Worm (Caenorhabditis elegans) whole organism, L3 larva: ENCODE data around the gene arrd-18.

Source experiments
- ZK546.5 ChIP-seq: sonication (generic microtip); optimal IDR thresholded peaks from 2 replicates; lab custom pipeline; 2017; ENCODE audit warnings: missing biosample characterization, missing genetic modification characterization
- ama-1 ChIP-seq: fragments of 150-350 bp; optimal IDR thresholded peaks from 2 replicates; lab custom pipeline; 2018
- ceh-82 ChIP-seq: fragments of 150-350 bp; optimal IDR thresholded peaks from 2 replicates; lab custom pipeline; 2014; ENCODE audit warnings: missing biosample characterization, missing genetic modification characterization
- jun-1 ChIP-seq: fragments of 150-350 bp; optimal IDR thresholded peaks from 2 replicates; lab custom pipeline; 2014; ENCODE audit warnings: missing biosample characterization, missing genetic modification reagents, missing genetic modification characterization
- mdl-1 ChIP-seq: fragments of 150-350 bp; optimal IDR thresholded peaks from 2 replicates; lab custom pipeline; 2014; ENCODE audit warnings: missing biosample characterization, missing genetic modification characterization
- nhr-237 ChIP-seq: fragments of 150-350 bp; optimal IDR thresholded peaks from 2 replicates; lab custom pipeline; 2014; ENCODE audit warnings: missing biosample characterization, missing genetic modification characterization
- nhr-77 ChIP-seq: fragments of 150-350 bp; optimal IDR thresholded peaks from 2 replicates; lab custom pipeline; 2014; ENCODE audit warnings: missing biosample characterization, missing genetic modification characterization
- pqm-1 ChIP-seq: fragments of 150-350 bp; optimal IDR thresholded peaks from 2 replicates; lab custom pipeline; 2017; ENCODE audit warnings: missing biosample characterization, missing genetic modification characterization, inconsistent platforms
- unc-39 ChIP-seq: sonication (generic microtip); optimal IDR thresholded peaks from 4 replicates; lab custom pipeline; 2017; ENCODE audit warnings: missing biosample characterization, missing genetic modification characterization
- ztf-4 ChIP-seq: fragments of 150-350 bp; optimal IDR thresholded peaks from 2 replicates; lab custom pipeline; 2014; ENCODE audit warnings: missing biosample characterization, missing genetic modification characterization

DNA sequence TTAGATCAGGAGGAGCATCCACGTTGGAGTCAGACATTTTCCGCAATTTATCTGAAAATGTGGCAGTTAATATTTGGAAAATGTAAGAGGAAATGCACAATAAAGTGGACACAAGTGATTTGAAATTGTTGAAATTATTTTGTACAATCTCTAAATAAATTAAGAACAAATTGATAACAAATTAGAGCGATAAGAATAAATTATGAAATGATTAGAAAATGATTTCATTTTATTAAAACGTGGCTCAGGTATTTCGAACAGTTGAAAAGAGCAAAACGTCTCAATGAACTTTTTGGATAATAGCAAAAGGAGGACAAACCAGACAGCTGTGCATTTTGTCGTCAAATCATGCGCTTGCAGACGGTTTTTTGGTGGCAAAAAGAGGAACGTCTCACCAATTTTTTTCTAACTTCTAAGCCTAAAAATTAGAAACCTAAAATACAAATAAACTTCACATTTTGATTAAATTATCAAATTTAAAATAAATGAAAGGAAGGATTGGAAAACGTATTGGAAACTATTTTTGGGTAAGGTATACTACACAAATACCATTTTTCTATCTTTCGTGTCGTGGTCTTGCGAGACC is 34.6 kb upstream of the arrd-18 start, which contains the start of gene fbxa-65:
- TF ChIP-seq ceh-82 (tag; lab: Kevin White, UChicago), result no peak
- no peak for TF ChIP-seq mdl-1 (tag; lab: Kevin White, UChicago)
- TF ChIP-seq ama-1 (lab: Kevin White, UChicago), result no peak
- no peak for TF ChIP-seq pqm-1
- TF ChIP-seq nhr-237 (tag; lab: Kevin White, UChicago), result no peak
- no peak for TF ChIP-seq ztf-4
- TF ChIP-seq nhr-77, result no peak
- TF ChIP-seq jun-1 (tag; lab: Kevin White, UChicago), result no peak
- no peak for TF ChIP-seq unc-39
- no peak for TF ChIP-seq ZK546.5 (tag; lab: Kevin White, UChicago)
